Fruit fly (Drosophila melanogaster): ENCODE measurements around the gene ppk27.
A peak's percentile ranks its signal among the peaks of the same experiment; 100 is the strongest.

The ppk27 gene

DNA sequence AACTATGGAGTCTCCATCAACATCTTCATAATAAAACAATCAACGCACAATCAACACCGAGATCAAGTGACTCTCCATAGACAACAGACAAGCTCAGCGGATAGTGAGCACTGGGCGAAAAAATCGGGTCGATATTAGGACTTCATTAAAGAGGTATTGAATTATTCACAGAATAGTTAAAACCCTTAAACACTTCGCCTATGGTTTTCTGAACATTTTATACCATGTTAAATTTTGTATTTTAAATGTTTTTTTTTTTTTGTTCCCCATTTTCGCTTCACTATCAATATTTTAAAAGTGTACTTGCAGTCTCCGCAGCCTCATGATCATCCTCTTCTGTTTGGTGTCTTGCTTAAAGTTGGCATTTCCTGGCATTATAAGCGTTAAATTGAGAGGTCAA lies 49.1 kb downstream of the ppk27 start:
- TF ChIP-seq chn (GFP tag; optimal IDR thresholded peaks at IDR 0.05) (no peak), CG14441 (GFP tag; IDR thresholded peaks at IDR 0.05) (0 out of 2 replicates have a peak, but pooled peaks have one; percentile 34), Dip3 (GFP tag; optimal IDR thresholded peaks at IDR 0.05) (no peak), Bgb (GFP tag; IDR thresholded peaks at IDR 0.05; ENCODE audit: partially characterized antibody) (no peak), CG7928 (GFP tag; optimal IDR thresholded peaks at IDR 0.05) (no peak), grn (GFP tag; optimal IDR thresholded peaks at IDR 0.05) (no peak), CG13296 (GFP tag; optimal IDR thresholded peaks at IDR 0.05) (no peak), Ptx1 (GFP tag; IDR thresholded peaks at IDR 0.05) (peak; percentile 60), toy (GFP tag; IDR thresholded peaks at IDR 0.05) (no peak), CG6272 (GFP tag; IDR thresholded peaks at IDR 0.05) (no peak), sob (GFP tag; IDR thresholded peaks at IDR 0.05) (no peak), wor (GFP tag; IDR thresholded peaks at IDR 0.05) (0 out of 2 replicates have a peak, but pooled peaks have one; percentile 15), Hmr (GFP tag; optimal IDR thresholded peaks at IDR 0.05) (no peak), CG34224 (GFP tag; IDR thresholded peaks at IDR 0.05; ENCODE audit: partially characterized antibody) (no peak), CG3407 (GFP tag; optimal IDR thresholded peaks at IDR 0.05) (no peak), CG15601 (tag; optimal IDR thresholded peaks at IDR 0.05) (no peak), CG4820 (GFP tag; optimal IDR thresholded peaks at IDR 0.05) (no peak), gro (GFP tag; optimal IDR thresholded peaks at IDR 0.05) (no peak), CG10209 (GFP tag; optimal IDR thresholded peaks at IDR 0.05) (no peak), gem (tag; optimal IDR thresholded peaks at IDR 0.05) (peak; percentile 22), dmrt11E (tag; optimal IDR thresholded peaks at IDR 0.05) (no peak), CTCF (GFP tag; optimal IDR thresholded peaks at IDR 0.05) (no peak), CG13894 (tag; optimal IDR thresholded peaks at IDR 0.05) (no peak), CG9437 (GFP tag; optimal IDR thresholded peaks at IDR 0.05) (no peak), sim (GFP tag; IDR thresholded peaks at IDR 0.05) (no peak), Ets97D (GFP tag; optimal IDR thresholded peaks at IDR 0.05) (no peak), kah (GFP tag; optimal IDR thresholded peaks at IDR 0.05) (no peak), CG1647 (GFP tag; optimal IDR thresholded peaks at IDR 0.05) (no peak), CG12391 (tag; optimal IDR thresholded peaks at IDR 0.05) (no peak), CG10366 (GFP tag; IDR thresholded peaks at IDR 0.05) (peak; percentile 14; the same call in 1 of the 2 replicates), Ssrp (tag; optimal IDR thresholded peaks at IDR 0.05) (no peak), H15 (GFP tag; IDR thresholded peaks at IDR 0.05) (no peak), CG6254 (GFP tag; optimal IDR thresholded peaks at IDR 0.05) (no peak), dati (GFP tag; IDR thresholded peaks at IDR 0.05) (no peak), bowl (GFP tag; IDR thresholded peaks at IDR 0.05) (no peak), bsh (GFP tag; optimal IDR thresholded peaks at IDR 0.05) (peak in 1 of 2 experiments; percentile 14), CG2120 (GFP tag; optimal IDR thresholded peaks at IDR 0.05) (no peak), Awh (GFP tag; IDR thresholded peaks at IDR 0.05) (peak; percentile 39; the same call in 1 of the 2 replicates), Fer2 (tag; optimal IDR thresholded peaks at IDR 0.05) (no peak), Lhr (GFP tag; optimal IDR thresholded peaks at IDR 0.05) (no peak), Myb (GFP tag; optimal IDR thresholded peaks at IDR 0.05) (no peak), CG12769 (tag; optimal IDR thresholded peaks at IDR 0.05) (no peak), Dek (tag; optimal IDR thresholded peaks at IDR 0.05) (no peak), Sox102F (GFP tag; optimal IDR thresholded peaks at IDR 0.05) (peak; percentile 53), CG11504 (tag; optimal IDR thresholded peaks at IDR 0.05) (peak; percentile 24), CG3995 (GFP tag; optimal IDR thresholded peaks at IDR 0.05) (no peak), Dad (GFP tag; optimal IDR thresholded peaks at IDR 0.05) (no peak), Hr39 (optimal IDR thresholded peaks at IDR 0.05) (no peak), ci (GFP tag; IDR thresholded peaks at IDR 0.05) (0 out of 3 replicates have a peak, but pooled peaks have one; percentile 51), CG14860 (GFP tag; IDR thresholded peaks at IDR 0.05; ENCODE audit: partially characterized antibody) (no peak), Med (GFP tag) (no peak), trh (GFP tag; optimal IDR thresholded peaks at IDR 0.05) (no peak)
